Worm (Caenorhabditis elegans): ENCODE data around the gene cox-6C.

ce11 chrIV:159864-160263 is 33.3 kb downstream of the cox-6C start, which contains the start of gene Y38C1AA.19:
- TF ChIP-seq hlh-30 (tag; optimal IDR thresholded peaks at IDR 0.05; ENCODE audit: insufficient read depth) (no peak), pqm-1 (tag; optimal IDR thresholded peaks at IDR 0.05) (no peak), ceh-9 (tag; optimal IDR thresholded peaks at IDR 0.05) (no peak), pax-1 (tag; optimal IDR thresholded peaks at IDR 0.05) (no peak), ets-4 (tag; optimal IDR thresholded peaks at IDR 0.05) (no peak)
